Fruit fly (Drosophila melanogaster): Measurements from ENCODE around the gene Imp.
A peak's percentile ranks its signal among the peaks of the same experiment; 100 is the strongest.

Gene Imp

dm6 chrX:10767350-10768005 lies 56.6 kb downstream of the Imp start (continued):
- TF ChIP-seq CG11560 (tag; IDR thresholded peaks at IDR 0.05), result no peak
- no peak for TF ChIP-seq cato (GFP tag; optimal IDR thresholded peaks at IDR 0.05; ENCODE audit: borderline replicate concordance)
- no peak for TF ChIP-seq Doc2 (GFP tag; IDR thresholded peaks at IDR 0.05)
- TF ChIP-seq caup (GFP tag; optimal IDR thresholded peaks at IDR 0.05; ENCODE audit: severe bottlenecking), result peak; percentile 65
- peak; percentile 69 for TF ChIP-seq chn (GFP tag; optimal IDR thresholded peaks at IDR 0.05)
- no peak for TF ChIP-seq Dref (GFP tag; IDR thresholded peaks at IDR 0.05)
- peak; percentile 27 for TF ChIP-seq cwo (GFP tag; optimal IDR thresholded peaks at IDR 0.05)
- TF ChIP-seq CG8765 (GFP tag; IDR thresholded peaks at IDR 0.05), result no peak
- no peak for TF ChIP-seq corto (GFP tag; optimal IDR thresholded peaks at IDR 0.05)
- no peak for TF ChIP-seq CG12104 (GFP tag; optimal IDR thresholded peaks at IDR 0.05)
- TF ChIP-seq gsb (GFP tag; IDR thresholded peaks at IDR 0.05), result 0 out of 2 replicates have a peak, but pooled peaks have one; percentile 13
- TF ChIP-seq CG13775 (GFP tag; optimal IDR thresholded peaks at IDR 0.05), result peak; percentile 44
- TF ChIP-seq CG43689 (GFP tag; IDR thresholded peaks at IDR 0.05), result no peak
- peak; percentile 30 for TF ChIP-seq Atf3 (GFP tag; optimal IDR thresholded peaks at IDR 0.05)
- TF ChIP-seq stc (GFP tag; IDR thresholded peaks at IDR 0.05), result 0 out of 2 replicates have a peak, but pooled peaks have one; percentile 5
- TF ChIP-seq CG6689 (GFP tag; IDR thresholded peaks at IDR 0.05), result no peak
- TF ChIP-seq vvl (GFP tag; IDR thresholded peaks at IDR 0.05), result peak; percentile 75
- peak; percentile 84 for TF ChIP-seq CG2120 (GFP tag; optimal IDR thresholded peaks at IDR 0.05)
- TF ChIP-seq Neu2 (GFP tag; optimal IDR thresholded peaks at IDR 0.05; ENCODE audit: borderline replicate concordance), result no peak
- no peak for TF ChIP-seq unc-4 (GFP tag; IDR thresholded peaks at IDR 0.05; ENCODE audit: partially characterized antibody)
- 0 out of 2 replicates have a peak, but pooled peaks have one; percentile 6 for TF ChIP-seq peb (GFP tag; IDR thresholded peaks at IDR 0.05)
- TF ChIP-seq HLHmδ (GFP tag; optimal IDR thresholded peaks at IDR 0.05), result no peak
- TF ChIP-seq da (GFP tag; optimal IDR thresholded peaks at IDR 0.05), result no peak
- no peak for TF ChIP-seq klu (GFP tag; IDR thresholded peaks at IDR 0.05)
- peak; percentile 56 for TF ChIP-seq HmgD (GFP tag; optimal IDR thresholded peaks at IDR 0.05)
- peak; percentile 35 for TF ChIP-seq Sry-δ (GFP tag; optimal IDR thresholded peaks at IDR 0.05)
- peak; percentile 78 for TF ChIP-seq her (GFP tag; optimal IDR thresholded peaks at IDR 0.05)
- TF ChIP-seq C15 (GFP tag; IDR thresholded peaks at IDR 0.05), result no peak
- peak; percentile 80 for TF ChIP-seq lilli (GFP tag; optimal IDR thresholded peaks at IDR 0.05)
- TF ChIP-seq kah (GFP tag; optimal IDR thresholded peaks at IDR 0.05), result no peak
- TF ChIP-seq CG18599 (GFP tag; optimal IDR thresholded peaks at IDR 0.05), result peak; percentile 85
- TF ChIP-seq Aef1 (GFP tag; IDR thresholded peaks at IDR 0.05), result peak; percentile 88
- peak; percentile 80 for TF ChIP-seq CG9932 (GFP tag; IDR thresholded peaks at IDR 0.05)
- TF ChIP-seq tll (GFP tag; optimal IDR thresholded peaks at IDR 0.05), result no peak
- no peak for TF ChIP-seq CG3407 (GFP tag; optimal IDR thresholded peaks at IDR 0.05)
- TF ChIP-seq CG34422 (GFP tag; IDR thresholded peaks at IDR 0.05), result peak; percentile 70; the same call in 1 of the 3 replicates
- TF ChIP-seq MTF-1 (GFP tag; optimal IDR thresholded peaks at IDR 0.05; ENCODE audit: borderline replicate concordance), result no peak
- peak; percentile 1 for TF ChIP-seq CG4424 (GFP tag; optimal IDR thresholded peaks at IDR 0.05)
- no peak for TF ChIP-seq CG17912 (GFP tag; optimal IDR thresholded peaks at IDR 0.05)
- TF ChIP-seq CG6813 (GFP tag; optimal IDR thresholded peaks at IDR 0.05), result peak; percentile 28
- no peak for TF ChIP-seq vnd (GFP tag; IDR thresholded peaks at IDR 0.05; ENCODE audit: partially characterized antibody)
- TF ChIP-seq CG9437 (GFP tag; optimal IDR thresholded peaks at IDR 0.05), result no peak
- no peak for TF ChIP-seq Oaz (GFP tag; IDR thresholded peaks at IDR 0.05)
- peak; percentile 40 for TF ChIP-seq CG11696 (GFP tag; IDR thresholded peaks at IDR 0.05)
- TF ChIP-seq Atf6 (GFP tag; IDR thresholded peaks at IDR 0.05), result peak; percentile 68
- TF ChIP-seq maf-S (GFP tag; optimal IDR thresholded peaks at IDR 0.05), result peak; percentile 65
- no peak for TF ChIP-seq Hey (tag; optimal IDR thresholded peaks at IDR 0.05)
- no peak for TF ChIP-seq Abd-B (GFP tag; optimal IDR thresholded peaks at IDR 0.05)
- no peak for TF ChIP-seq H15 (GFP tag; IDR thresholded peaks at IDR 0.05)
- TF ChIP-seq CG8944 (GFP tag; optimal IDR thresholded peaks at IDR 0.05), result peak; percentile 30
